Worm (Caenorhabditis elegans) whole organism, mixed stage, embryonic: Measurements from ENCODE around the gene T27D12.1.

Experiments used
- M03D4.4 ChIP-seq: sonication (generic microtip); optimal IDR thresholded peaks from 2 replicates; lab custom pipeline; 2017; ENCODE audit warnings: mild to moderate bottlenecking, missing genetic modification characterization, missing compliant biosample characterization
- bed-3 ChIP-seq: fragments of 200-800 bp; sonication (Bioruptor generic); optimal IDR thresholded peaks from 3 replicates; lab custom pipeline; 2018; ENCODE audit warnings: mild to moderate bottlenecking, missing genetic modification characterization, moderate library complexity, missing compliant biosample characterization
- blmp-1 ChIP-seq: fragments of 150-350 bp; optimal IDR thresholded peaks from 2 replicates; lab custom pipeline; 2014; ENCODE audit warnings: missing biosample characterization, missing genetic modification characterization
- ceh-39 ChIP-seq: fragments of 150-350 bp; optimal IDR thresholded peaks from 2 replicates; lab custom pipeline; 2014; ENCODE audit warnings: missing biosample characterization, missing genetic modification characterization
- ceh-83 ChIP-seq: fragments of 200-800 bp; sonication (Bioruptor generic); optimal IDR thresholded peaks from 2 replicates; lab custom pipeline; 2018; ENCODE audit warnings: mild to moderate bottlenecking, missing genetic modification characterization, missing compliant biosample characterization
- ces-1 ChIP-seq: fragments of 150-350 bp; optimal IDR thresholded peaks from 2 replicates; lab custom pipeline; 2014; ENCODE audit warnings: missing biosample characterization, missing genetic modification reagents, missing genetic modification characterization
- cnd-1 ChIP-seq: fragments of 200-800 bp; sonication (Bioruptor generic); optimal IDR thresholded peaks from 2 replicates; lab custom pipeline; 2018; ENCODE audit warnings: mild to moderate bottlenecking, missing genetic modification characterization, missing compliant biosample characterization
- drap-1 ChIP-seq: fragments of 200-800 bp; sonication (Bioruptor generic); optimal IDR thresholded peaks from 3 replicates; lab custom pipeline; 2018; ENCODE audit warnings: mild to moderate bottlenecking, missing genetic modification characterization, missing compliant biosample characterization
- elt-1 ChIP-seq: sonication (generic microtip); optimal IDR thresholded peaks from 2 replicates; lab custom pipeline; 2017; ENCODE audit warnings: missing genetic modification characterization, mild to moderate bottlenecking, missing compliant biosample characterization, antibody characterized with exemption, moderate library complexity, borderline replicate concordance; ENCODE audit not compliant: insufficient read depth
- elt-3 ChIP-seq: fragments of 150-350 bp; optimal IDR thresholded peaks from 2 replicates; lab custom pipeline; 2014; ENCODE audit warnings: missing biosample characterization, missing genetic modification characterization
- flh-1 ChIP-seq: fragments of 200-800 bp; sonication (Bioruptor generic); optimal IDR thresholded peaks from 2 replicates; lab custom pipeline; 2018; ENCODE audit warnings: mild to moderate bottlenecking, missing genetic modification characterization, moderate library complexity, missing compliant biosample characterization
- ham-2 ChIP-seq: fragments of 200-800 bp; sonication (Bioruptor generic); optimal IDR thresholded peaks from 2 replicates; lab custom pipeline; 2018; ENCODE audit warnings: mild to moderate bottlenecking, missing genetic modification characterization, missing compliant biosample characterization
- hlh-1 ChIP-seq: fragments of 150-350 bp; optimal IDR thresholded peaks from 2 replicates; lab custom pipeline; 2014; ENCODE audit warnings: missing biosample characterization, missing genetic modification reagents, missing genetic modification characterization
- lin-13 ChIP-seq: fragments of 150-350 bp; optimal IDR thresholded peaks from 2 replicates; lab custom pipeline; 2014; ENCODE audit warnings: missing biosample characterization, missing genetic modification characterization
- lin-32 ChIP-seq: fragments of 200-800 bp; sonication (Bioruptor generic); optimal IDR thresholded peaks from 2 replicates; lab custom pipeline; 2018; ENCODE audit warnings: mild to moderate bottlenecking, missing genetic modification characterization, missing compliant biosample characterization
- lsy-2 ChIP-seq: fragments of 150-350 bp; optimal IDR thresholded peaks from 2 replicates; lab custom pipeline; 2014; ENCODE audit warnings: missing biosample characterization, missing genetic modification characterization
- mep-1 ChIP-seq: fragments of 150-350 bp; optimal IDR thresholded peaks from 2 replicates; lab custom pipeline; 2017; ENCODE audit warnings: missing biosample characterization, missing genetic modification reagents, missing genetic modification characterization, inconsistent platforms
- mls-2 ChIP-seq: sonication (generic microtip); optimal IDR thresholded peaks from 2 replicates; lab custom pipeline; 2016; ENCODE audit warnings: mild to moderate bottlenecking, missing genetic modification characterization, moderate library complexity, missing compliant biosample characterization
- nhr-12 ChIP-seq: fragments of 150-350 bp; optimal IDR thresholded peaks from 2 replicates; lab custom pipeline; 2014; ENCODE audit warnings: missing biosample characterization, missing genetic modification characterization
- nhr-237 ChIP-seq: fragments of 150-350 bp; optimal IDR thresholded peaks from 2 replicates; lab custom pipeline; 2014; ENCODE audit warnings: missing biosample characterization, missing genetic modification characterization
- nhr-28 ChIP-seq: fragments of 150-350 bp; optimal IDR thresholded peaks from 2 replicates; lab custom pipeline; 2014; ENCODE audit warnings: missing biosample characterization, missing genetic modification characterization
- nhr-76 ChIP-seq: sonication (generic microtip); optimal IDR thresholded peaks from 2 replicates; lab custom pipeline; 2017; ENCODE audit warnings: missing biosample characterization, missing genetic modification characterization
- pha-4 ChIP-seq: fragments of 150-350 bp; optimal IDR thresholded peaks from 2 replicates; lab custom pipeline; 2018; ENCODE audit warnings: missing biosample characterization, missing genetic modification reagents, missing genetic modification characterization
- sem-2 ChIP-seq: fragments of 200-800 bp; sonication (Bioruptor generic); optimal IDR thresholded peaks from 2 replicates; lab custom pipeline; 2018; ENCODE audit warnings: mild to moderate bottlenecking, missing genetic modification characterization, missing compliant biosample characterization
- snpc-4 ChIP-seq: fragments of 150-350 bp; optimal IDR thresholded peaks from 2 replicates; lab custom pipeline; 2014; ENCODE audit warnings: missing biosample characterization, missing genetic modification characterization
- tbx-8 ChIP-seq: fragments of 200-800 bp; sonication (Bioruptor generic); optimal IDR thresholded peaks from 2 replicates; lab custom pipeline; 2018; ENCODE audit warnings: mild to moderate bottlenecking, missing genetic modification characterization, moderate library complexity, missing compliant biosample characterization
- unc-120 ChIP-seq: sonication (generic microtip); optimal IDR thresholded peaks from 2 replicates; lab custom pipeline; 2017; ENCODE audit warnings: missing genetic modification characterization, missing compliant biosample characterization; ENCODE audit not compliant: poor library complexity, severe bottlenecking
- unc-62 ChIP-seq: fragments of 150-350 bp; optimal IDR thresholded peaks from 2 replicates; lab custom pipeline; 2014; ENCODE audit warnings: missing biosample characterization, missing genetic modification reagents, missing genetic modification characterization
- zip-8 ChIP-seq: fragments of 150-350 bp; optimal IDR thresholded peaks from 2 replicates; lab custom pipeline; 2014; ENCODE audit warnings: missing biosample characterization, missing genetic modification characterization
- ztf-11 ChIP-seq: fragments of 150-350 bp; optimal IDR thresholded peaks from 2 replicates; lab custom pipeline; 2014; ENCODE audit warnings: missing biosample characterization, missing genetic modification characterization

The T27D12.1 gene

DNA sequence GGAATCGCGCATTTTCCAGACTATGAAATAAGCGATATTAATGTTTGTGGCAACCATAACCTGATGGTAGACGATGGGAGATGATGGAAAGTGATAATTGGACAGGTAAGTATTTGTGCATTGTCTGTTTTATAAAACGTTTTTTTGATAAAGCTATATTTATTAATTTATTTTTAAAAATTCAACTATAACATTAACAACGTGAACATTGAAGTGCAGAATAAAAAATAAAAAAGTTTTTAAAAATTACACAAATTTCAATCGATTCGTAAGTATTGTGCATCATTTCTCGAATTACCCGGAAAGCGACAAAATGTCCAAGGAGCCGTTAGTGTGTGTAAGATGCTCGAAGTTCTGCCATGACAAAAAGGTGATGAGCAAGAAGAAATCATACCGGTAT is 36.2 kb upstream of the T27D12.1 start, which contains the start of gene jmjd-1.1:
Gene jmjd-1.1 (plus strand): TSS at position 301 of the 400 bp plus-strand sequence.
- TF ChIP-seq snpc-4 (no peak), unc-62 (GFP tag; lab: Kevin White, UChicago) (no peak), sem-2 (GFP tag; lab: Kevin White, UChicago) (no peak), pha-4 (tag; lab: Kevin White, UChicago) (no peak), flh-1 (no peak), cnd-1 (tag; lab: Kevin White, UChicago) (no peak), nhr-237 (tag; lab: Kevin White, UChicago) (no peak), ham-2 (GFP tag; lab: Kevin White, UChicago) (no peak), bed-3 (GFP tag; lab: Kevin White, UChicago) (no peak)

ce11 chrII:11808979-11809378 is 33.4 kb upstream of the T27D12.1 start, which contains the start of gene F43G6.10:
Gene F43G6.10, plus strand, starts transcription at chrII:11809349.
- TF ChIP-seq unc-120 (tag; lab: Kevin White, UChicago) (no peak), cnd-1 (tag; lab: Kevin White, UChicago) (no peak), ztf-11 (tag; lab: Kevin White, UChicago) (no peak), nhr-12 (tag; lab: Kevin White, UChicago) (no peak), elt-1 (tag; lab: Kevin White, UChicago) (no peak), flh-1 (no peak), drap-1 (GFP tag; lab: Kevin White, UChicago) (no peak), zip-8 (tag; lab: Kevin White, UChicago) (no peak), nhr-76 (no peak), snpc-4 (no peak), tbx-8 (no peak), lin-13 (no peak), lsy-2 (tag; lab: Kevin White, UChicago) (no peak), ham-2 (GFP tag; lab: Kevin White, UChicago) (no peak), nhr-237 (tag; lab: Kevin White, UChicago) (no peak), M03D4.4 (tag; lab: Kevin White, UChicago) (no peak), sem-2 (GFP tag; lab: Kevin White, UChicago) (no peak), elt-3 (tag; lab: Kevin White, UChicago) (no peak), ces-1 (no peak)

- no peak for TF ChIP-seq ces-1
- no peak for TF ChIP-seq M03D4.4 (tag; lab: Kevin White, UChicago)
- TF ChIP-seq nhr-12 (tag; lab: Kevin White, UChicago): no peak
- TF ChIP-seq bed-3 (GFP tag; lab: Kevin White, UChicago): no peak
- TF ChIP-seq nhr-237 (tag; lab: Kevin White, UChicago): no peak
- no peak for TF ChIP-seq mls-2
- TF ChIP-seq drap-1 (GFP tag; lab: Kevin White, UChicago): no peak
- no peak for TF ChIP-seq ceh-83 (GFP tag; lab: Kevin White, UChicago)
- no peak for TF ChIP-seq lin-32 (GFP tag; lab: Kevin White, UChicago)
- TF ChIP-seq lsy-2 (tag; lab: Kevin White, UChicago): no peak
- no peak for TF ChIP-seq unc-120 (tag; lab: Kevin White, UChicago)
- no peak for TF ChIP-seq ceh-39 (tag; lab: Kevin White, UChicago)
- TF ChIP-seq unc-62 (GFP tag; lab: Kevin White, UChicago): no peak
- TF ChIP-seq blmp-1 (tag; lab: Kevin White, UChicago): no peak
- no peak for TF ChIP-seq elt-1 (tag; lab: Kevin White, UChicago)
- TF ChIP-seq cnd-1 (tag; lab: Kevin White, UChicago): no peak
- no peak for TF ChIP-seq nhr-28 (tag; lab: Kevin White, UChicago)
Observed at ce11 chrII:11810436-11810835, 32.0 kb upstream of the T27D12.1 start, which contains the start of gene F43G6.7. Gene F43G6.7, plus strand, starts transcription at chrII:11810790.

- no peak for TF ChIP-seq ztf-11 (tag; lab: Kevin White, UChicago)
- TF ChIP-seq drap-1 (GFP tag; lab: Kevin White, UChicago): no peak
- no peak for TF ChIP-seq lin-13
- TF ChIP-seq cnd-1 (tag; lab: Kevin White, UChicago): no peak
- no peak for TF ChIP-seq hlh-1 (tag; lab: Kevin White, UChicago)
- TF ChIP-seq sem-2 (GFP tag; lab: Kevin White, UChicago): no peak
- no peak for TF ChIP-seq nhr-28 (tag; lab: Kevin White, UChicago)
- no peak for TF ChIP-seq nhr-76
- TF ChIP-seq bed-3 (GFP tag; lab: Kevin White, UChicago): no peak
- no peak for TF ChIP-seq elt-3 (tag; lab: Kevin White, UChicago)
- TF ChIP-seq mls-2: no peak
- no peak for TF ChIP-seq mep-1 (tag; lab: Kevin White, UChicago)
- no peak for TF ChIP-seq ham-2 (GFP tag; lab: Kevin White, UChicago)
- TF ChIP-seq lsy-2 (tag; lab: Kevin White, UChicago): no peak
Observed at ce11 chrII:11811241-11811640, 31.2 kb upstream of the T27D12.1 start.
